Worm (Caenorhabditis elegans): ENCODE results near the gene F18A11.5.

DNA sequence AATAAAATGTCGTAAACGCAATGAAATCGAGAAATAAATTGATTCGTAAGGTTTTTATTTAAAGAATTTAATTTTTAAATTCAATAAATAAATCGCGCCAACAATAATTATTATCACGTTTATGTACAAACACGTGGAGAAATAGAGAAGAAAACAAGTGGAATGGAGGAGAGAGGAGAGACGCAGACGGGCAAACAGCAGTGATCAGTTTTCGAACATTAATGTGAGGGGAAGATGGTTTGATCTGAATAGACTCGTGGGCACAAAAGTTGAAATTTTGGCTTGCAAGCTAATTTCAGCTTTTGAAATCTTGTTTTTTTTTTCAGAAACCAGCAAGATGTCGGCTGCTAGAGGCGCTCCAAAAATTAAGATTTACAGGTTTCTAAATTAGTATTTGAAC lies 17.8 kb downstream of the F18A11.5 start, which contains the start of gene hphd-1:
- TF ChIP-seq med-1 (GFP tag; optimal IDR thresholded peaks at IDR 0.05; ENCODE audit: insufficient read depth) (no peak), tab-1 (GFP tag; IDR thresholded peaks at IDR 0.05) (no peak), cog-1 (tag; optimal IDR thresholded peaks at IDR 0.05) (no peak), flt-1 (GFP tag; IDR thresholded peaks at IDR 0.05) (no peak), klf-2 (GFP tag; conservative IDR thresholded peaks at IDR 0.05) (no peak), T22C8.4 (GFP tag; IDR thresholded peaks at IDR 0.05) (no peak), ref-1 (GFP tag; conservative IDR thresholded peaks at IDR 0.05) (no peak), ztf-29 (GFP tag; IDR thresholded peaks at IDR 0.05) (no peak), ztf-23 (GFP tag; IDR thresholded peaks at IDR 0.05) (no peak)

Measured in whole organism, midembryonic.